Worm (Caenorhabditis elegans): ENCODE measurements around the gene ekl-6.

DNA sequence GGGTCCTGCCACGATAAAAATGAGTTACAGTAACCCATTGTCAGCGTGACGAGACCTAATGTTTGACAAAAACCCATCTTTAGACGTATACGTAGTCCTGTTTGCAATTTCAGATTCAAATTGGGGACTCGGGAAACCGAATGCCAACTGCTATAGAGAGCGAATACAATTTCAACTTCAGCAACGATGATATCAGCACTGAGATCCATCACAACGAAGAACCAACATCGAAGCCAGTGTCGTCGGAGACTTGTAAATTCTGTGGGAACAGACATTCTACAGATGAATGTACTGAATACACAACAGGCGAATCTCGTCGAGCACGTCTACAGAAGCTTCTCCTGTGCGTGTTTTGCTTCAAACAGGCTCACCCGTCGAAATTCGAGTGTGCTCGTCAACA, 21.4 kb downstream of the ekl-6 start:
- TF ChIP-seq aly-1 (tag; optimal IDR thresholded peaks at IDR 0.05) (no peak), flt-1 (GFP tag; IDR thresholded peaks at IDR 0.05) (no peak), ama-1 (optimal IDR thresholded peaks at IDR 0.05) (no peak), ceh-13 (GFP tag; optimal IDR thresholded peaks at IDR 0.05) (no peak), F13C5.2 (tag; optimal IDR thresholded peaks at IDR 0.05) (no peak), hmg-4 (GFP tag; optimal IDR thresholded peaks at IDR 0.05) (no peak)
